Fruit fly (Drosophila melanogaster) whole organism, embryonic: ENCODE measurements around the gene Sptr.

Experiments
- Ada2b ChIP-seq: fragments of 200-800 bp; sonication (Bioruptor generic); IDR thresholded peaks from 2 replicates; pipeline ENCODE4 v1.3.6; 2022; ENCODE audit warnings: missing biosample characterization, missing genetic modification characterization
- Adf1 ChIP-seq: fragments of 200-800 bp; sonication (Bioruptor generic); IDR thresholded peaks from 2 replicates; pipeline ENCODE4 v1.3.6; 2022; ENCODE audit warnings: missing biosample characterization, missing genetic modification characterization
- Atf-2 ChIP-seq: fragments of 200-800 bp; sonication (Bioruptor generic); optimal IDR thresholded peaks from 2 replicates; lab custom pipeline; 2016; ENCODE audit warnings: missing biosample characterization, missing genetic modification characterization
- Awh ChIP-seq: fragments of 200-800 bp; sonication (Bioruptor generic); IDR thresholded peaks from 2 replicates; pipeline ENCODE4, ENCODE4 v1.3.6; 2022; ENCODE audit warnings: missing biosample characterization, missing genetic modification characterization
- B-H1 ChIP-seq: fragments of 200-800 bp; sonication (Bioruptor generic); IDR thresholded peaks from 3 replicates; pipeline ENCODE4 v1.3.6; 2022; ENCODE audit warnings: missing biosample characterization, missing genetic modification characterization
- CG10959 ChIP-seq: fragments of 200-800 bp; sonication (Bioruptor generic); IDR thresholded peaks from 2 replicates; pipeline ENCODE4 v1.3.6; 2022; ENCODE audit warnings: missing biosample characterization, missing genetic modification characterization
- CG10979 ChIP-seq: fragments of 200-800 bp; sonication (Bioruptor generic); optimal IDR thresholded peaks from 2 replicates; lab custom pipeline; 2018; ENCODE audit warnings: missing biosample characterization, mild to moderate bottlenecking, missing genetic modification characterization, moderate library complexity
- CG11456 ChIP-seq: fragments of 200-800 bp; sonication (Bioruptor generic); IDR thresholded peaks from 3 replicates; pipeline ENCODE4 v1.3.6; 2022; ENCODE audit warnings: missing biosample characterization, missing genetic modification characterization
- CG12155 ChIP-seq: fragments of 200-800 bp; sonication (Bioruptor generic); optimal IDR thresholded peaks from 3 replicates; lab custom pipeline; 2016; ENCODE audit warnings: missing biosample characterization, missing genetic modification characterization
- CG12219 ChIP-seq: fragments of 200-800 bp; sonication (Bioruptor generic); optimal IDR thresholded peaks from 3 replicates; lab custom pipeline; 2018; ENCODE audit warnings: missing biosample characterization, mild to moderate bottlenecking, missing genetic modification characterization
- CG12942 ChIP-seq: fragments of 200-800 bp; sonication (Bioruptor generic); optimal IDR thresholded peaks from 3 replicates; lab custom pipeline; 2016; ENCODE audit warnings: missing biosample characterization, missing genetic modification characterization
- CG13296 ChIP-seq: fragments of 200-800 bp; sonication (Bioruptor generic); optimal IDR thresholded peaks from 3 replicates; lab custom pipeline; 2018; ENCODE audit warnings: missing biosample characterization, mild to moderate bottlenecking, missing genetic modification characterization
- CG13624 ChIP-seq: fragments of 200-800 bp; sonication (Bioruptor generic); optimal IDR thresholded peaks from 2 replicates; lab custom pipeline; 2016; ENCODE audit warnings: missing biosample characterization, missing genetic modification characterization
- CG13894 ChIP-seq: fragments of 200-800 bp; sonication (Bioruptor generic); optimal IDR thresholded peaks from 3 replicates; lab custom pipeline; 2018; ENCODE audit warnings: missing biosample characterization, mild to moderate bottlenecking, missing genetic modification characterization, moderate library complexity
- CG16815 ChIP-seq: fragments of 200-800 bp; sonication (Bioruptor generic); optimal IDR thresholded peaks from 3 replicates; lab custom pipeline; 2017; ENCODE audit warnings: missing biosample characterization, mild to moderate bottlenecking, missing genetic modification characterization
- CG17385 ChIP-seq: fragments of 200-800 bp; sonication (Bioruptor generic); optimal IDR thresholded peaks from 3 replicates; lab custom pipeline; 2018; ENCODE audit warnings: missing biosample characterization, mild to moderate bottlenecking, missing genetic modification characterization
- CG1792 ChIP-seq: fragments of 200-800 bp; sonication (Bioruptor generic); optimal IDR thresholded peaks from 2 replicates; lab custom pipeline; 2016; ENCODE audit warnings: missing biosample characterization, missing genetic modification characterization
- CG2712 ChIP-seq: fragments of 200-800 bp; optimal IDR thresholded peaks from 3 replicates; lab custom pipeline; 2019; ENCODE audit warnings: missing biosample characterization, mild to moderate bottlenecking, missing genetic modification characterization, moderate library complexity
- CG3163 ChIP-seq: fragments of 200-800 bp; sonication (Bioruptor generic); optimal IDR thresholded peaks from 3 replicates; lab custom pipeline; 2016; ENCODE audit warnings: missing biosample characterization, missing genetic modification characterization
- CG32772 ChIP-seq: fragments of 200-800 bp; sonication (Bioruptor generic); IDR thresholded peaks from 2 replicates; pipeline ENCODE4 v1.3.6; 2022; ENCODE audit warnings: missing biosample characterization, missing genetic modification characterization
- CG4328 ChIP-seq: fragments of 200-800 bp; sonication (Bioruptor generic); optimal IDR thresholded peaks from 3 replicates; lab custom pipeline; 2017; ENCODE audit warnings: missing biosample characterization, missing genetic modification reagents, missing genetic modification characterization
- CG43689 ChIP-seq: fragments of 200-800 bp; sonication (Bioruptor generic); IDR thresholded peaks from 2 replicates; pipeline ENCODE4 v1.3.6; 2022; ENCODE audit warnings: missing biosample characterization, missing genetic modification characterization
- CG4424 ChIP-seq: fragments of 200-800 bp; sonication (Bioruptor generic); optimal IDR thresholded peaks from 3 replicates; lab custom pipeline; 2016; ENCODE audit warnings: missing biosample characterization, missing genetic modification characterization
- CG6175 ChIP-seq: fragments of 200-800 bp; sonication (Bioruptor generic); IDR thresholded peaks from 3 replicates; pipeline ENCODE4 v1.3.6; 2022; ENCODE audit warnings: missing biosample characterization, missing genetic modification characterization
- CG7928 ChIP-seq: fragments of 200-800 bp; sonication (Bioruptor generic); optimal IDR thresholded peaks from 2 replicates; lab custom pipeline; 2017; ENCODE audit warnings: missing biosample characterization, mild to moderate bottlenecking, missing genetic modification characterization
- CG7963 ChIP-seq: fragments of 200-800 bp; sonication (Bioruptor generic); IDR thresholded peaks from 3 replicates; pipeline ENCODE4 v1.3.6; 2022; ENCODE audit warnings: missing biosample characterization, missing genetic modification characterization; ENCODE audit not compliant: partially characterized antibody
- CG8765 ChIP-seq: fragments of 200-800 bp; sonication (Bioruptor generic); IDR thresholded peaks from 2 replicates; pipeline ENCODE4 v1.3.6; 2022; ENCODE audit warnings: missing biosample characterization, missing genetic modification characterization
- CHES-1-like ChIP-seq: fragments of 200-800 bp; sonication (Bioruptor generic); optimal IDR thresholded peaks from 2 replicates; lab custom pipeline; 2016; ENCODE audit warnings: missing biosample characterization, missing genetic modification characterization
- Camta ChIP-seq: fragments of 200-800 bp; sonication (Bioruptor generic); optimal IDR thresholded peaks from 2 replicates; lab custom pipeline; 2016; ENCODE audit warnings: missing biosample characterization, missing genetic modification characterization
- Elba2 ChIP-seq: fragments of 200-800 bp; sonication (Bioruptor generic); optimal IDR thresholded peaks from 3 replicates; lab custom pipeline; 2016; ENCODE audit warnings: missing biosample characterization, missing genetic modification characterization
- H2.0 ChIP-seq: fragments of 200-800 bp; sonication (Bioruptor generic); IDR thresholded peaks from 2 replicates; pipeline ENCODE4 v1.3.6; 2022; ENCODE audit warnings: missing biosample characterization, missing genetic modification characterization
- Lhr ChIP-seq: fragments of 200-800 bp; sonication (Bioruptor generic); optimal IDR thresholded peaks from 3 replicates; lab custom pipeline; 2017; ENCODE audit warnings: mild to moderate bottlenecking, missing biosample characterization, missing genetic modification reagents, missing genetic modification characterization
- Sox102F ChIP-seq: fragments of 200-800 bp; sonication (Bioruptor generic); optimal IDR thresholded peaks from 2 replicates; lab custom pipeline; 2018; ENCODE audit warnings: missing biosample characterization, mild to moderate bottlenecking, missing genetic modification characterization, moderate library complexity
- Taf1 ChIP-seq: fragments of 200-800 bp; sonication (Bioruptor generic); IDR thresholded peaks from 2 replicates; pipeline ENCODE4 v1.3.6; 2022; ENCODE audit warnings: missing biosample characterization, missing genetic modification characterization
- Tbp ChIP-seq: fragments of >200 bp; optimal IDR thresholded peaks from 2 replicates; lab custom pipeline; 2018; ENCODE audit warnings: missing biosample characterization, missing genetic modification characterization
- Xbp1 ChIP-seq: fragments of 200-800 bp; sonication (Bioruptor generic); optimal IDR thresholded peaks from 3 replicates; lab custom pipeline; 2016; ENCODE audit warnings: missing biosample characterization, mild to moderate bottlenecking, missing genetic modification characterization
- Xrp1 ChIP-seq: fragments of 200-800 bp; sonication (Bioruptor generic); IDR thresholded peaks from 2 replicates; pipeline ENCODE4 v1.3.6; 2022; ENCODE audit warnings: missing biosample characterization, missing genetic modification characterization
- al ChIP-seq: fragments of 200-800 bp; sonication (Bioruptor generic); IDR thresholded peaks from 2 replicates; pipeline ENCODE4 v1.3.6; 2022; ENCODE audit warnings: missing biosample characterization, missing genetic modification characterization
- ase ChIP-seq: fragments of 200-800 bp; sonication (Bioruptor generic); IDR thresholded peaks from 3 replicates; pipeline ENCODE4 v1.3.6; 2022; ENCODE audit warnings: missing biosample characterization, missing genetic modification characterization
- btn ChIP-seq: fragments of 200-800 bp; sonication (Bioruptor generic); optimal IDR thresholded peaks from 2 replicates; lab custom pipeline; 2016; ENCODE audit warnings: missing biosample characterization, missing genetic modification characterization
- crp ChIP-seq, 2 experiments: fragments of 200-800 bp; sonication (Bioruptor generic); optimal IDR thresholded peaks; 2 replicates in 1 of 2; 3 replicates in 1 of 2; lab custom pipeline; 2017; ENCODE audit warnings: missing biosample characterization in 2 of 2, missing genetic modification characterization in 2 of 2, mild to moderate bottlenecking in 1 of 2, moderate library complexity in 1 of 2
- gt ChIP-seq: fragments of 200-800 bp; sonication (Bioruptor generic); IDR thresholded peaks from 2 replicates; pipeline ENCODE4 v1.3.6; 2022; ENCODE audit warnings: missing biosample characterization, missing genetic modification characterization
- luna ChIP-seq: fragments of 200-800 bp; sonication (Bioruptor generic); optimal IDR thresholded peaks from 2 replicates; lab custom pipeline; 2016; ENCODE audit warnings: missing biosample characterization, missing genetic modification characterization
- mam ChIP-seq: fragments of 200-800 bp; sonication (Bioruptor generic); optimal IDR thresholded peaks from 3 replicates; lab custom pipeline; 2016; ENCODE audit warnings: missing biosample characterization, missing genetic modification characterization
- nom ChIP-seq: fragments of 200-800 bp; sonication (Bioruptor generic); optimal IDR thresholded peaks from 2 replicates; lab custom pipeline; 2017; ENCODE audit warnings: missing biosample characterization, missing genetic modification characterization, mild to moderate bottlenecking, moderate library complexity, missing genetic modification reagents
- oc ChIP-seq: fragments of 200-800 bp; sonication (Bioruptor generic); optimal IDR thresholded peaks from 2 replicates; lab custom pipeline; 2018; ENCODE audit warnings: missing biosample characterization, mild to moderate bottlenecking, missing genetic modification characterization, moderate library complexity
- prd ChIP-seq, 3 experiments: fragments of >200 bp in 2 of 3; fragments of 200-800 bp in 1 of 3; sonication (Bioruptor generic) in 1 of 3; optimal IDR thresholded peaks in 2 of 3; IDR thresholded peaks in 1 of 3; 2 replicates in 2 of 3; 3 replicates in 1 of 3; pipeline versions ENCODE4 v1.3.6 to Lab custom; 2017 to 2022; ENCODE audit warnings: missing biosample characterization in 1 of 3, missing genetic modification characterization in 1 of 3
- sqz ChIP-seq: fragments of 200-800 bp; sonication (Bioruptor generic); optimal IDR thresholded peaks from 3 replicates; lab custom pipeline; 2018; ENCODE audit warnings: missing biosample characterization, mild to moderate bottlenecking, missing genetic modification characterization
- vnd ChIP-seq: fragments of 200-800 bp; sonication (Bioruptor generic); IDR thresholded peaks from 3 replicates; pipeline ENCODE4 v1.3.6; 2022; ENCODE audit warnings: missing biosample characterization, missing genetic modification characterization; ENCODE audit not compliant: partially characterized antibody
- wek ChIP-seq: fragments of 200-800 bp; sonication (Bioruptor generic); optimal IDR thresholded peaks from 3 replicates; lab custom pipeline; 2018; ENCODE audit warnings: missing biosample characterization, mild to moderate bottlenecking, missing genetic modification characterization, moderate library complexity

Sptr gene

dm6 chrX:8455019-8455555 is 9.2 kb downstream of the Sptr start, which contains the start of gene org-1 (continued):
- TF ChIP-seq Tbp (GFP tag; lab: Kevin White, UChicago): no peak
- peak; percentile 65 for TF ChIP-seq CHES-1-like
- peak; percentile 96 for TF ChIP-seq ase (GFP tag; lab: Robert Waterston, UW)
- TF ChIP-seq oc (tag; lab: Kevin White, UChicago): peak; percentile 96
- peak; percentile 91 for TF ChIP-seq CG12942
- TF ChIP-seq Ada2b: peak; percentile 98
- peak; percentile 67 for TF ChIP-seq btn (GFP tag; lab: Kevin White, UChicago)
- peak; percentile 80 for TF ChIP-seq Atf-2 (GFP tag; lab: Kevin White, UChicago)
- TF ChIP-seq Lhr (GFP tag; lab: Kevin White, UChicago): peak; percentile 85
- no peak for TF ChIP-seq prd (optimal IDR thresholded peaks at IDR 0.05; lab: Kevin White, UChicago)
- peak; percentile 99 for TF ChIP-seq prd (GFP tag; IDR thresholded peaks at IDR 0.05; lab: Robert Waterston, UW)
- no peak for TF ChIP-seq vnd (GFP tag; lab: Robert Waterston, UW)
- TF ChIP-seq CG12155: peak; percentile 90
- peak in 1 of 2 experiments; percentile 59 for TF ChIP-seq crp (GFP tag; optimal IDR thresholded peaks at IDR 0.05; lab: Kevin White, UChicago)
- peak; percentile 90 for TF ChIP-seq CG17385 (GFP tag; lab: Kevin White, UChicago)
- peak; percentile 55 for TF ChIP-seq CG1792 (GFP tag; lab: Kevin White, UChicago)
- TF ChIP-seq Awh (GFP tag; lab: Robert Waterston, UW): peak; percentile 98
- TF ChIP-seq CG7928 (GFP tag; lab: Kevin White, UChicago): peak; percentile 38
- peak; percentile 94 for TF ChIP-seq CG43689 (GFP tag; lab: Robert Waterston, UW)
- peak; percentile 96 for TF ChIP-seq B-H1 (GFP tag; lab: Robert Waterston, UW)
- TF ChIP-seq CG7963 (GFP tag; lab: Robert Waterston, UW): no peak
- peak; percentile 95 for TF ChIP-seq CG12219 (GFP tag; lab: Kevin White, UChicago)
- peak; percentile 73 for TF ChIP-seq CG13624 (GFP tag; lab: Kevin White, UChicago)
- peak; percentile 93 for TF ChIP-seq CG6175 (GFP tag; lab: Robert Waterston, UW)
- TF ChIP-seq CG10979 (tag; lab: Kevin White, UChicago): peak; percentile 97
- TF ChIP-seq CG2712: peak; percentile 97
- peak; percentile 92 for TF ChIP-seq al (GFP tag; lab: Robert Waterston, UW)
- peak; percentile 95 for TF ChIP-seq Taf1 (GFP tag; lab: Robert Waterston, UW)
- TF ChIP-seq CG11456 (GFP tag; lab: Robert Waterston, UW): peak; percentile 97
- peak; percentile 96 for TF ChIP-seq CG8765 (GFP tag; lab: Robert Waterston, UW)
- TF ChIP-seq CG10959 (GFP tag; lab: Robert Waterston, UW): peak; percentile 99
- peak; percentile 98 for TF ChIP-seq H2.0 (GFP tag; lab: Robert Waterston, UW)
- peak; percentile 88 for TF ChIP-seq Camta (GFP tag; lab: Kevin White, UChicago)
- peak; percentile 21 for TF ChIP-seq Elba2 (GFP tag; lab: Kevin White, UChicago)
- peak; percentile 96 for TF ChIP-seq Xbp1
- TF ChIP-seq gt (GFP tag; lab: Robert Waterston, UW): peak; percentile 96
- TF ChIP-seq wek (GFP tag; lab: Kevin White, UChicago): peak; percentile 74
- peak; percentile 96 for TF ChIP-seq Sox102F (GFP tag; lab: Kevin White, UChicago)
- TF ChIP-seq Xrp1 (GFP tag; lab: Robert Waterston, UW): peak; percentile 98
- TF ChIP-seq Adf1 (GFP tag; lab: Robert Waterston, UW): peak; percentile 69
- TF ChIP-seq mam (GFP tag; lab: Kevin White, UChicago): peak; percentile 85
- TF ChIP-seq CG4424: peak; percentile 97
- TF ChIP-seq CG16815 (GFP tag; lab: Kevin White, UChicago): peak; percentile 95
- peak; percentile 84 for TF ChIP-seq nom
- TF ChIP-seq CG32772 (GFP tag; lab: Robert Waterston, UW): peak; percentile 98
- TF ChIP-seq luna (GFP tag; lab: Kevin White, UChicago): peak; percentile 12
- peak; percentile 88 for TF ChIP-seq CG4328 (GFP tag; lab: Kevin White, UChicago)
- peak; percentile 68 for TF ChIP-seq CG13894 (tag; lab: Kevin White, UChicago)
- TF ChIP-seq CG3163 (GFP tag; lab: Kevin White, UChicago): peak; percentile 61
- peak; percentile 96 for TF ChIP-seq sqz
- peak; percentile 85 for TF ChIP-seq CG13296 (GFP tag; lab: Kevin White, UChicago)
